Worm (Caenorhabditis elegans) whole organism, late embryonic: ENCODE results near the gene C30G4.4.
A peak's percentile ranks its signal among the peaks of the same experiment; 100 is the strongest.

Source experiments
- C38D4.7 ChIP-seq: fragments of 200-800 bp; sonication (Bioruptor generic); optimal IDR thresholded peaks from 2 replicates; lab custom pipeline; 2018; ENCODE audit warnings: mild to moderate bottlenecking, missing genetic modification characterization, moderate library complexity, missing compliant biosample characterization
- K02D7.2 ChIP-seq: sonication (generic microtip); optimal IDR thresholded peaks from 2 replicates; lab custom pipeline; 2017; ENCODE audit warnings: mild to moderate bottlenecking, missing genetic modification characterization, missing compliant biosample characterization
- Y22D7AL.16 ChIP-seq: sonication (generic microtip); optimal IDR thresholded peaks from 2 replicates; lab custom pipeline; 2016; ENCODE audit warnings: missing genetic modification characterization, missing compliant biosample characterization
- ceh-14 ChIP-seq: sonication (generic microtip); optimal IDR thresholded peaks from 2 replicates; lab custom pipeline; 2016; ENCODE audit warnings: missing genotype, missing genetic modification characterization, missing compliant biosample characterization
- ceh-18 ChIP-seq: sonication (generic microtip); optimal IDR thresholded peaks from 2 replicates; lab custom pipeline; 2016; ENCODE audit warnings: missing genetic modification characterization, missing compliant biosample characterization
- ceh-19 ChIP-seq: fragments of 200-800 bp; sonication (Bioruptor generic); optimal IDR thresholded peaks from 2 replicates; lab custom pipeline; 2018; ENCODE audit warnings: mild to moderate bottlenecking, missing genetic modification characterization, missing compliant biosample characterization
- ceh-2 ChIP-seq: sonication (generic microtip); optimal IDR thresholded peaks from 2 replicates; lab custom pipeline; 2016; ENCODE audit warnings: missing genotype, missing genetic modification characterization, missing compliant biosample characterization
- ceh-30 ChIP-seq: fragments of 150-350 bp; optimal IDR thresholded peaks from 2 replicates; lab custom pipeline; 2014; ENCODE audit warnings: missing biosample characterization, missing genetic modification characterization
- ceh-31 ChIP-seq: sonication (generic microtip); optimal IDR thresholded peaks from 2 replicates; lab custom pipeline; 2016; ENCODE audit warnings: missing genetic modification characterization, missing compliant biosample characterization
- ceh-34 ChIP-seq: sonication (generic microtip); optimal IDR thresholded peaks from 2 replicates; lab custom pipeline; 2016; ENCODE audit warnings: mild to moderate bottlenecking, missing genetic modification characterization, missing compliant biosample characterization
- ceh-45 ChIP-seq: fragments of 200-800 bp; sonication (Bioruptor generic); IDR thresholded peaks from 2 replicates; pipeline ENCODE4 v1.3.6; 2022; ENCODE audit warnings: missing genetic modification reagents, missing genetic modification characterization, missing compliant biosample characterization
- ceh-48 ChIP-seq: sonication (generic microtip); optimal IDR thresholded peaks from 2 replicates; lab custom pipeline; 2016; ENCODE audit warnings: missing genetic modification characterization, inconsistent platforms, missing compliant biosample characterization
- che-1 ChIP-seq: sonication (generic microtip); optimal IDR thresholded peaks from 2 replicates; lab custom pipeline; 2016; ENCODE audit warnings: mild to moderate bottlenecking, missing genetic modification characterization, missing compliant biosample characterization
- dve-1 ChIP-seq: sonication (generic microtip); optimal IDR thresholded peaks from 2 replicates; lab custom pipeline; 2017; ENCODE audit warnings: antibody characterized with exemption, mild to moderate bottlenecking, missing genetic modification characterization, missing compliant biosample characterization
- ets-4 ChIP-seq: sonication (generic microtip); optimal IDR thresholded peaks from 2 replicates; lab custom pipeline; 2016; ENCODE audit warnings: missing genetic modification characterization, missing compliant biosample characterization
- eyg-1 ChIP-seq: sonication (generic microtip); optimal IDR thresholded peaks from 2 replicates; lab custom pipeline; 2016; ENCODE audit warnings: missing genotype, missing genetic modification characterization, missing compliant biosample characterization
- fax-1 ChIP-seq: sonication (generic microtip); optimal IDR thresholded peaks from 2 replicates; lab custom pipeline; 2016; ENCODE audit warnings: missing genotype, missing genetic modification characterization, missing compliant biosample characterization
- fkh-10 ChIP-seq: fragments of 150-350 bp; optimal IDR thresholded peaks from 2 replicates; lab custom pipeline; 2014; ENCODE audit warnings: missing biosample characterization, missing genetic modification reagents, missing genetic modification characterization
- fkh-6 ChIP-seq: sonication (generic microtip); optimal IDR thresholded peaks from 2 replicates; lab custom pipeline; 2016; ENCODE audit warnings: missing genetic modification characterization, missing compliant biosample characterization
- gmeb-2 ChIP-seq: sonication (generic microtip); optimal IDR thresholded peaks from 2 replicates; lab custom pipeline; 2016; ENCODE audit warnings: missing genetic modification characterization, inconsistent platforms, missing compliant biosample characterization
- hlh-13 ChIP-seq: fragments of 200-800 bp; sonication (Bioruptor generic); optimal IDR thresholded peaks from 2 replicates; lab custom pipeline; 2018; ENCODE audit warnings: mild to moderate bottlenecking, missing genetic modification characterization, missing compliant biosample characterization
- hlh-6 ChIP-seq: sonication (generic microtip); optimal IDR thresholded peaks from 2 replicates; lab custom pipeline; 2016; ENCODE audit warnings: missing genotype, missing genetic modification characterization, missing compliant biosample characterization
- lim-6 ChIP-seq: sonication (generic microtip); optimal IDR thresholded peaks from 2 replicates; lab custom pipeline; 2016; ENCODE audit warnings: missing genetic modification characterization, missing compliant biosample characterization
- madf-2 ChIP-seq: sonication (generic microtip); optimal IDR thresholded peaks from 2 replicates; lab custom pipeline; 2017; ENCODE audit warnings: missing genetic modification characterization, missing compliant biosample characterization
- mec-3 ChIP-seq: sonication (generic microtip); optimal IDR thresholded peaks from 2 replicates; lab custom pipeline; 2016; ENCODE audit warnings: borderline replicate concordance, missing genetic modification characterization, missing compliant biosample characterization
- nhr-11 ChIP-seq: fragments of 150-350 bp; optimal IDR thresholded peaks from 2 replicates; lab custom pipeline; 2014; ENCODE audit warnings: missing biosample characterization, missing genetic modification characterization
- nhr-232 ChIP-seq: sonication (generic microtip); optimal IDR thresholded peaks from 2 replicates; lab custom pipeline; 2016; ENCODE audit warnings: missing genetic modification characterization, missing compliant biosample characterization
- npax-4 ChIP-seq: sonication (generic microtip); optimal IDR thresholded peaks from 2 replicates; lab custom pipeline; 2016; ENCODE audit warnings: missing genetic modification characterization, missing compliant biosample characterization
- odd-2 ChIP-seq: sonication (generic microtip); optimal IDR thresholded peaks from 2 replicates; lab custom pipeline; 2017; ENCODE audit warnings: antibody characterized with exemption, mild to moderate bottlenecking, missing genetic modification characterization, missing compliant biosample characterization
- pag-3 ChIP-seq: sonication (generic microtip); optimal IDR thresholded peaks from 2 replicates; lab custom pipeline; 2016; ENCODE audit warnings: missing compliant biosample characterization, missing genetic modification characterization, borderline replicate concordance
- pat-9 ChIP-seq: fragments of 200-800 bp; sonication (Bioruptor generic); optimal IDR thresholded peaks from 2 replicates; lab custom pipeline; 2018; ENCODE audit warnings: mild to moderate bottlenecking, missing genetic modification characterization, moderate library complexity, missing compliant biosample characterization
- pha-2 ChIP-seq: sonication (generic microtip); optimal IDR thresholded peaks from 2 replicates; lab custom pipeline; 2017; ENCODE audit warnings: mild to moderate bottlenecking, missing genetic modification characterization, missing compliant biosample characterization
- pha-4 ChIP-seq: fragments of 150-350 bp; optimal IDR thresholded peaks from 2 replicates; lab custom pipeline; 2018; ENCODE audit warnings: missing biosample characterization, missing genetic modification reagents, missing genetic modification characterization
- pros-1 ChIP-seq: fragments of 150-350 bp; optimal IDR thresholded peaks from 2 replicates; lab custom pipeline; 2014; ENCODE audit warnings: missing biosample characterization, missing genetic modification reagents, missing genetic modification characterization
- ref-2 ChIP-seq: sonication (generic microtip); optimal IDR thresholded peaks from 2 replicates; lab custom pipeline; 2016; ENCODE audit warnings: missing genetic modification characterization, missing compliant biosample characterization
- rnt-1 ChIP-seq: sonication (generic microtip); optimal IDR thresholded peaks from 2 replicates; lab custom pipeline; 2016; ENCODE audit warnings: missing genetic modification characterization, missing compliant biosample characterization
- sdc-2 ChIP-seq: sonication (generic microtip); optimal IDR thresholded peaks from 2 replicates; lab custom pipeline; 2016; ENCODE audit warnings: missing genotype, missing genetic modification characterization, missing compliant biosample characterization
- sox-2 ChIP-seq: fragments of 200-800 bp; sonication (Bioruptor generic); IDR thresholded peaks from 2 replicates; pipeline ENCODE4 v1.3.6; 2022; ENCODE audit warnings: missing genetic modification reagents, missing genetic modification characterization, missing compliant biosample characterization
- syd-9 ChIP-seq: sonication (generic microtip); optimal IDR thresholded peaks from 2 replicates; lab custom pipeline; 2016; ENCODE audit warnings: mild to moderate bottlenecking, missing genetic modification characterization, moderate library complexity, missing compliant biosample characterization
- tbx-2 ChIP-seq: sonication (generic microtip); optimal IDR thresholded peaks from 2 replicates; lab custom pipeline; 2016; ENCODE audit warnings: missing genetic modification characterization, missing compliant biosample characterization
- unc-86 ChIP-seq: sonication (generic microtip); optimal IDR thresholded peaks from 2 replicates; lab custom pipeline; 2016; ENCODE audit warnings: missing genetic modification characterization, missing compliant biosample characterization
- zip-5 ChIP-seq: sonication (generic microtip); optimal IDR thresholded peaks from 2 replicates; lab custom pipeline; 2016; ENCODE audit warnings: missing genetic modification characterization, missing compliant biosample characterization

The C30G4.4 gene

ce11 chrX:17030169-17030914 lies 41.6 kb downstream of the C30G4.4 start, which contains the start of gene ptrn-1 (continued):
- TF ChIP-seq che-1 (tag; lab: Kevin White, UChicago), result peak; percentile 47
- TF ChIP-seq ref-2, result peak; percentile 46
- no peak for TF ChIP-seq fax-1 (tag; lab: Kevin White, UChicago)
- TF ChIP-seq zip-5 (tag; lab: Kevin White, UChicago), result peak; percentile 6
- peak; percentile 50 for TF ChIP-seq pat-9 (tag; lab: Kevin White, UChicago)
- TF ChIP-seq tbx-2 (tag; lab: Kevin White, UChicago), result peak; percentile 65
- TF ChIP-seq sdc-2 (tag; lab: Kevin White, UChicago), result peak; percentile 73
- TF ChIP-seq ets-4 (tag; lab: Kevin White, UChicago), result no peak
- peak; percentile 81 for TF ChIP-seq ceh-31
- peak; percentile 37 for TF ChIP-seq ceh-14 (tag; lab: Kevin White, UChicago)
- no peak for TF ChIP-seq nhr-232 (tag; lab: Kevin White, UChicago)
- peak; percentile 64 for TF ChIP-seq ceh-34 (tag; lab: Kevin White, UChicago)
- TF ChIP-seq gmeb-2 (tag; lab: Kevin White, UChicago), result peak; percentile 2
- no peak for TF ChIP-seq hlh-6 (tag; lab: Kevin White, UChicago)
- TF ChIP-seq syd-9, result peak; percentile 55
- TF ChIP-seq ceh-30 (tag; lab: Kevin White, UChicago), result peak; percentile 36
- TF ChIP-seq ceh-19, result peak; percentile 66
- TF ChIP-seq pha-2 (tag; lab: Kevin White, UChicago), result peak; percentile 30
- peak; percentile 39 for TF ChIP-seq dve-1 (tag; lab: Kevin White, UChicago)
- TF ChIP-seq hlh-13, result no peak
- TF ChIP-seq pag-3 (tag; lab: Kevin White, UChicago), result no peak
- TF ChIP-seq lim-6 (tag; lab: Kevin White, UChicago), result no peak
- TF ChIP-seq pros-1 (tag; lab: Kevin White, UChicago), result peak; percentile 34
- TF ChIP-seq fkh-6 (tag; lab: Kevin White, UChicago), result no peak
- no peak for TF ChIP-seq pha-4 (tag; lab: Kevin White, UChicago)
- no peak for TF ChIP-seq npax-4 (tag; lab: Kevin White, UChicago)
- no peak for TF ChIP-seq odd-2 (tag; lab: Kevin White, UChicago)
- TF ChIP-seq sox-2 (GFP tag; lab: Robert Waterston, UW), result no peak
- TF ChIP-seq rnt-1 (tag; lab: Kevin White, UChicago), result peak; percentile 68

- TF ChIP-seq pat-9 (tag; lab: Kevin White, UChicago), result no peak
- no peak for TF ChIP-seq ceh-30 (tag; lab: Kevin White, UChicago)
- TF ChIP-seq ceh-48 (tag; lab: Kevin White, UChicago), result no peak
- TF ChIP-seq K02D7.2 (tag; lab: Kevin White, UChicago), result no peak
- no peak for TF ChIP-seq madf-2
These were observed 51.1 kb downstream of the C30G4.4 start, which contains the start of gene F35B3.4 for ce11 chrX:17020858-17021257. Gene F35B3.4 (minus strand): TSS chrX:17020958.

- TF ChIP-seq sox-2 (GFP tag; lab: Robert Waterston, UW) (no peak), pat-9 (tag; lab: Kevin White, UChicago) (no peak), C38D4.7 (GFP tag; lab: Kevin White, UChicago) (no peak), ceh-45 (GFP tag; lab: Robert Waterston, UW) (no peak), nhr-11 (tag; lab: Kevin White, UChicago) (no peak), odd-2 (tag; lab: Kevin White, UChicago) (no peak), nhr-232 (tag; lab: Kevin White, UChicago) (no peak), che-1 (tag; lab: Kevin White, UChicago) (no peak), ceh-2 (no peak), ceh-31 (no peak), fkh-10 (GFP tag; lab: Kevin White, UChicago) (no peak), Y22D7AL.16 (no peak), ceh-18 (no peak), mec-3 (tag; lab: Kevin White, UChicago) (no peak), sdc-2 (tag; lab: Kevin White, UChicago) (no peak), unc-86 (tag; lab: Kevin White, UChicago) (no peak), eyg-1 (tag; lab: Kevin White, UChicago) (no peak), rnt-1 (tag; lab: Kevin White, UChicago) (no peak), pha-4 (tag; lab: Kevin White, UChicago) (no peak), fax-1 (tag; lab: Kevin White, UChicago) (no peak)
These were observed 52.9 kb downstream of the C30G4.4 start for ce11 chrX:17019098-17019497.
